Comparison of ENCODE assay signal across 5 worm cellular contexts in genomic region chrX:6118086-6118825, ce11.
TF ChIP-seq lines count a peak whose summit lies in the region.

Gene C15H9.2, plus strand, starts transcription at chrX:6118526.

TF ChIP-seq in whole organism, L1 larva, 84 proteins besides CTCF, POLR2A, EP300 and RAD21:
- TF ChIP-seq ceh-90 (tag; optimal IDR thresholded peaks at IDR 0.05; lab: Kevin White, UChicago) (no peak), fkh-8 (tag; optimal IDR thresholded peaks at IDR 0.05; lab: Kevin White, UChicago) (peak; percentile 53), ceh-8 (GFP tag; optimal IDR thresholded peaks at IDR 0.05; lab: Kevin White, UChicago) (peak; percentile 14), elt-2 (tag; optimal IDR thresholded peaks at IDR 0.05; lab: Kevin White, UChicago) (peak; percentile 56), nhr-71 (tag; optimal IDR thresholded peaks at IDR 0.05; lab: Kevin White, UChicago) (no peak), lin-14 (GFP tag; optimal IDR thresholded peaks at IDR 0.05; lab: Kevin White, UChicago) (peak; percentile 20)

TF ChIP-seq in whole organism, L2 larva, 48 proteins besides CTCF, POLR2A, EP300 and RAD21:
- TF ChIP-seq elt-1 (tag; optimal IDR thresholded peaks at IDR 0.05; lab: Kevin White, UChicago) (no peak), nhr-21 (tag; optimal IDR thresholded peaks at IDR 0.05; lab: Kevin White, UChicago) (no peak), fos-1 (tag; optimal IDR thresholded peaks at IDR 0.05; lab: Kevin White, UChicago) (peak; percentile 64), F13H6.1 (tag; optimal IDR thresholded peaks at IDR 0.05; lab: Kevin White, UChicago) (no peak), unc-55 (GFP tag; optimal IDR thresholded peaks at IDR 0.05; lab: Kevin White, UChicago) (peak; percentile 50), nhr-10 (tag; optimal IDR thresholded peaks at IDR 0.05; lab: Kevin White, UChicago) (no peak), sma-9 (GFP tag; optimal IDR thresholded peaks at IDR 0.05; lab: Kevin White, UChicago) (peak; percentile 42), sma-9 (tag; optimal IDR thresholded peaks at IDR 0.05; lab: Kevin White, UChicago) (no peak)

TF ChIP-seq in whole organism, L3 larva, 47 proteins besides CTCF, POLR2A, EP300 and RAD21:
- TF ChIP-seq pqm-1 (tag; optimal IDR thresholded peaks at IDR 0.05; lab: Kevin White, UChicago) (peak; percentile 47), elt-2 (tag; optimal IDR thresholded peaks at IDR 0.05; lab: Kevin White, UChicago) (peak; percentile 74), nfya-1 (tag; optimal IDR thresholded peaks at IDR 0.05; lab: Kevin White, UChicago; ENCODE audit: insufficient read depth) (peak; percentile 6), eor-1 (tag; optimal IDR thresholded peaks at IDR 0.05; lab: Kevin White, UChicago) (no peak), skn-1 (tag; optimal IDR thresholded peaks at IDR 0.05; lab: Kevin White, UChicago) (no peak), pha-4 (tag; optimal IDR thresholded peaks at IDR 0.05; lab: Kevin White, UChicago) (no peak), egl-27 (tag; optimal IDR thresholded peaks at IDR 0.05; lab: Kevin White, UChicago) (no peak)

TF ChIP-seq in whole organism, L4 larva, 104 proteins besides CTCF, POLR2A, EP300 and RAD21 (continues in another document):
- TF ChIP-seq tag-97 (GFP tag; IDR thresholded peaks at IDR 0.05; lab: Robert Waterston, UW) (no peak), hmg-1.1 (GFP tag; IDR thresholded peaks at IDR 0.05; lab: Robert Waterston, UW) (no peak), ceh-32 (tag; optimal IDR thresholded peaks at IDR 0.05; lab: Kevin White, UChicago; ENCODE audit: poor library complexity) (no peak), hlh-11 (tag; optimal IDR thresholded peaks at IDR 0.05; lab: Kevin White, UChicago) (peak; percentile 19), nhr-28 (tag; optimal IDR thresholded peaks at IDR 0.05; lab: Kevin White, UChicago) (peak; percentile 9), ceh-62 (tag; optimal IDR thresholded peaks at IDR 0.05; lab: Kevin White, UChicago) (no peak), lin-13 (GFP tag; optimal IDR thresholded peaks at IDR 0.05; lab: Kevin White, UChicago) (no peak), dmd-6 (GFP tag; IDR thresholded peaks at IDR 0.05; lab: Robert Waterston, UW) (peak; percentile 40; the same call in 1 of the 2 replicates), daf-16 (GFP tag; optimal IDR thresholded peaks at IDR 0.05; lab: Kevin White, UChicago) (no peak), daf-16 (tag; optimal IDR thresholded peaks at IDR 0.05; lab: Kevin White, UChicago) (peak; percentile 79), F10B5.3 (tag; optimal IDR thresholded peaks at IDR 0.05; lab: Kevin White, UChicago) (no peak), spr-3 (GFP tag; optimal IDR thresholded peaks at IDR 0.05; lab: Kevin White, UChicago) (no peak), hlh-30 (tag; optimal IDR thresholded peaks at IDR 0.05; lab: Kevin White, UChicago; ENCODE audit: insufficient read depth) (no peak), nhr-48 (tag; optimal IDR thresholded peaks at IDR 0.05; lab: Kevin White, UChicago) (no peak), gei-8 (GFP tag; optimal IDR thresholded peaks at IDR 0.05; lab: Kevin White, UChicago) (no peak), lim-7 (GFP tag; IDR thresholded peaks at IDR 0.05; lab: Robert Waterston, UW) (no peak), ama-1 (optimal IDR thresholded peaks at IDR 0.05; lab: Kevin White, UChicago) (no peak), zip-2 (tag; optimal IDR thresholded peaks at IDR 0.05; lab: Kevin White, UChicago) (no peak), egl-27 (tag; optimal IDR thresholded peaks at IDR 0.05; lab: Kevin White, UChicago) (no peak), nhr-10 (tag; optimal IDR thresholded peaks at IDR 0.05; lab: Kevin White, UChicago) (no peak), daf-8 (GFP tag; IDR thresholded peaks at IDR 0.05; lab: Robert Waterston, UW) (no peak), pqm-1 (tag; optimal IDR thresholded peaks at IDR 0.05; lab: Kevin White, UChicago) (peak; percentile 82), rbr-2 (tag; optimal IDR thresholded peaks at IDR 0.05; lab: Kevin White, UChicago) (no peak), nhr-42 (GFP tag; IDR thresholded peaks at IDR 0.05; lab: Robert Waterston, UW) (no peak), zag-1 (tag; optimal IDR thresholded peaks at IDR 0.05; lab: Kevin White, UChicago) (no peak), nhr-25 (tag; optimal IDR thresholded peaks at IDR 0.05; lab: Kevin White, UChicago; ENCODE audit: borderline replicate concordance, insufficient read depth) (no peak), mep-1 (tag; optimal IDR thresholded peaks at IDR 0.05; lab: Kevin White, UChicago) (no peak), T26A8.4 (GFP tag; IDR thresholded peaks at IDR 0.05; lab: Robert Waterston, UW) (no peak), attf-4 (tag; optimal IDR thresholded peaks at IDR 0.05; lab: Kevin White, UChicago) (no peak), aha-1 (tag; lab: Kevin White, UChicago) (no peak), Y105C5A.15 (GFP tag; IDR thresholded peaks at IDR 0.05; lab: Robert Waterston, UW) (no peak), fkh-10 (GFP tag; optimal IDR thresholded peaks at IDR 0.05; lab: Kevin White, UChicago) (no peak), dpl-1 (GFP tag; optimal IDR thresholded peaks at IDR 0.05; lab: Kevin White, UChicago) (no peak), zfp-2 (tag; optimal IDR thresholded peaks at IDR 0.05; lab: Kevin White, UChicago) (no peak), ceh-82 (tag; optimal IDR thresholded peaks at IDR 0.05; lab: Kevin White, UChicago) (no peak), mxl-3 (GFP tag; optimal IDR thresholded peaks at IDR 0.05; lab: Kevin White, UChicago) (peak; percentile 30), jun-1 (tag; optimal IDR thresholded peaks at IDR 0.05; lab: Kevin White, UChicago) (no peak), snpc-1.2 (GFP tag; IDR thresholded peaks at IDR 0.05; lab: Robert Waterston, UW) (no peak), vab-7 (GFP tag; IDR thresholded peaks at IDR 0.05; lab: Robert Waterston, UW) (no peak)

TF ChIP-seq in whole organism, young adult, 124 proteins besides CTCF, POLR2A, EP300 and RAD21:
- TF ChIP-seq nhr-80 (tag; optimal IDR thresholded peaks at IDR 0.05; lab: Kevin White, UChicago) (peak; percentile 56), madf-10 (tag; optimal IDR thresholded peaks at IDR 0.05; lab: Kevin White, UChicago) (no peak), nfya-2 (GFP tag; IDR thresholded peaks at IDR 0.05; lab: Robert Waterston, UW) (no peak), snpc-1.1 (tag; optimal IDR thresholded peaks at IDR 0.05; lab: Kevin White, UChicago; ENCODE audit: insufficient read depth) (no peak)
